Fruit fly (Drosophila melanogaster) whole organism, adult: ENCODE data around the gene CG32713.

Experiments
- CG11617 ChIP-seq: fragments of 200-800 bp; sonication (Bioruptor generic); optimal IDR thresholded peaks from 2 replicates; lab custom pipeline; 2017; ENCODE audit warnings: mild to moderate bottlenecking, missing biosample characterization, missing genetic modification reagents, missing genetic modification characterization
- CG1620 ChIP-seq: fragments of 200-800 bp; sonication (Bioruptor generic); optimal IDR thresholded peaks from 2 replicates; lab custom pipeline; 2016; ENCODE audit warnings: missing biosample characterization, missing genetic modification characterization
- CG5204 ChIP-seq: fragments of 200-800 bp; sonication (Bioruptor generic); optimal IDR thresholded peaks from 2 replicates; lab custom pipeline; 2016; ENCODE audit warnings: missing biosample characterization, missing genetic modification characterization
- Hr96 ChIP-seq: fragments of 200-800 bp; sonication (Bioruptor generic); optimal IDR thresholded peaks from 2 replicates; lab custom pipeline; 2016; ENCODE audit warnings: missing biosample characterization, missing genetic modification characterization
- bab1 ChIP-seq: fragments of 200-800 bp; sonication (Bioruptor generic); optimal IDR thresholded peaks from 3 replicates; lab custom pipeline; 2019; ENCODE audit warnings: missing biosample characterization, mild to moderate bottlenecking, missing genetic modification characterization, moderate library complexity
- kay ChIP-seq: fragments of 200-800 bp; sonication (Bioruptor generic); peaks from one replicate; lab custom pipeline; 2016; ENCODE audit warnings: missing biosample characterization, missing genetic modification characterization, borderline replicate concordance
- ovo ChIP-seq: fragments of 200-800 bp; sonication (Bioruptor generic); optimal IDR thresholded peaks from 2 replicates; lab custom pipeline; 2016; ENCODE audit warnings: missing biosample characterization, missing genetic modification characterization
- pad ChIP-seq: fragments of 200-800 bp; sonication (Bioruptor generic); optimal IDR thresholded peaks from 3 replicates; lab custom pipeline; 2017; ENCODE audit warnings: missing biosample characterization, missing genetic modification characterization, mild to moderate bottlenecking, moderate library complexity, missing genetic modification reagents
- toe ChIP-seq: fragments of 200-800 bp; sonication (Bioruptor generic); optimal IDR thresholded peaks from 2 replicates; lab custom pipeline; 2016; ENCODE audit warnings: missing biosample characterization, missing genetic modification characterization

DNA sequence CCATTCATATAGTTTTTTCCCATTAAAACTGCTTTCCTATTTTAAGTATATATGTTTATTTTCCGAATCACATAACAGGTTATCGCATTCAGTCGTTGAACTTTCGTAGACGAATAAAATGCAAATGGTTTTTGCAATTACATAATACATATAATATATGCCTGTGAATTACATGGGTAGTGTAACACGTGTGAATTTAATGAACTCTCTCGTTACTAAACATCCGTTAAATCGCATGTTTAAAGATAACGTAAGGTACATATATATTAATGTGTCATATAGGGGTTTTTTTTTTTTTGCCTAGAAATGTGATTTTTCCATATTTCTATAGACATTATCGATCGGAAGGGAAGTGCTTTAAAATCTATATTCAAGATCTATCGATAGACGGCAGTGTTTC is 12.2 kb upstream of the CG32713 start:
- no peak for TF ChIP-seq pad
- no peak for TF ChIP-seq CG5204
- no peak for TF ChIP-seq ovo (GFP tag; lab: Kevin White, UChicago)
- TF ChIP-seq kay, result peak; percentile 67
- TF ChIP-seq CG11617 (GFP tag; lab: Kevin White, UChicago), result no peak
- TF ChIP-seq bab1 (GFP tag; lab: Kevin White, UChicago), result no peak
- no peak for TF ChIP-seq Hr96
- TF ChIP-seq toe (GFP tag; lab: Kevin White, UChicago), result no peak
- no peak for TF ChIP-seq CG1620 (GFP tag; lab: Kevin White, UChicago)
